Worm (Caenorhabditis elegans): ENCODE data around the gene ent-5.

DNA sequence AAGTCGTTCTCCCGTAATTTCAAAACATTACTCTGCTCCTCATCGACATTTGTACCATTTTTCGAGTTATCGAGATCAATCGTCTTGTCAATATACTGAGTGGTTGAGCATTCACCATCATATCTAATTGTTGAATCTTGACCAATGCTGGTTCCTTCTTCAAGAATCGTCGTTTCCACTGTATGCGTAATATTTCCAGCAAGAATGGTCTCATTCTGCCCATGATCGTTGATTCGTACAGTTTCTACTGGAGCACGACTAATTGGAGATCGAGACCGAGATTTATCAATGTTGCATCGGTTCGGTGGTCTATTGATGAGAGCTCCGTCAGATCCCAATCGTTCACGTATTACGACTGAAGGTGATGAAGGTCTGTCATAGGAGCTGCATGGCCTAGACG lies 49.5 kb downstream of the ent-5 start:
- TF ChIP-seq snpc-4 (tag; optimal IDR thresholded peaks at IDR 0.05) = no peak
- TF ChIP-seq elt-1 (tag; optimal IDR thresholded peaks at IDR 0.05) = no peak
- TF ChIP-seq F13H6.1 (tag; optimal IDR thresholded peaks at IDR 0.05) = no peak
- TF ChIP-seq ztf-11 (tag; optimal IDR thresholded peaks at IDR 0.05) = no peak
- no peak for TF ChIP-seq aly-2 (tag; optimal IDR thresholded peaks at IDR 0.05)
- TF ChIP-seq lin-13 (GFP tag; optimal IDR thresholded peaks at IDR 0.05) = no peak

Measured in whole organism, L2 larva.